Comparison of ENCODE assay signal across 6 fruit fly cellular contexts in the genomic region with DNA sequence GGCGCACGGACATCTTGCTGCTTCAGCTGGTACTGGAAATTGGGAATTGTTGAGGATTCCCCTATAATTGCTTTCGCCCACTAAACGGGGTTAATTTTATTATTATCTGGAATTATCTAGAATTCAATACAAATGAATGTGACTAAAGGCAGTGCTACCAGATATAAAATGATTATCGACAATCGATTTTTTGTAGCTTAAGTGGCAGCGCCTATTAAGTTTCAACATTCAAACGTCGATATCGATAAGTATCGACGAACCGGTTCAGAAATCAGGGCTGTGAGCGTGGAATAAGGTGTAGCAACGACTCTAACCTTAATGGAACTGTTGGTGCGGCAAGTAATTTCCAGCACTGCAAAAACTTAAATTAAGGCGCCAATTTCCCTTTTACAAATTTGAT.
TF ChIP-seq lines count a peak whose summit lies in the region.

A gene (minus strand): TSS at position 165 of the 400 bp plus-strand sequence.

- peak; percentile 34 to 63 for TF ChIP-seq CTCF in S2 (optimal IDR thresholded peaks at IDR 0.05; lab: Kevin White, UChicago)
- TF ChIP-seq CTCF in whole organism, embryonic (GFP tag; optimal IDR thresholded peaks at IDR 0.05; lab: Kevin White, UChicago) = peak; percentile 56

TF ChIP-seq in whole organism, adult, 20 proteins besides CTCF, POLR2A, EP300 and RAD21 (continues in another document):
- TF ChIP-seq pad (GFP tag; optimal IDR thresholded peaks at IDR 0.05; lab: Kevin White, UChicago) (no peak), cic (GFP tag; optimal IDR thresholded peaks at IDR 0.05; lab: Kevin White, UChicago) (peak; percentile 64), CG33017 (tag; optimal IDR thresholded peaks at IDR 0.05; lab: Kevin White, UChicago) (peak; percentile 29), CG14711 (tag; optimal IDR thresholded peaks at IDR 0.05; lab: Kevin White, UChicago) (peak; percentile 1), Hr96 (GFP tag; optimal IDR thresholded peaks at IDR 0.05; lab: Kevin White, UChicago) (no peak), CG5204 (GFP tag; optimal IDR thresholded peaks at IDR 0.05; lab: Kevin White, UChicago) (no peak), kay (GFP tag; lab: Kevin White, UChicago; ENCODE audit: borderline replicate concordance) (no peak), CG7045 (GFP tag; optimal IDR thresholded peaks at IDR 0.05; lab: Kevin White, UChicago) (no peak), Clk (GFP tag; optimal IDR thresholded peaks at IDR 0.05; lab: Kevin White, UChicago) (peak; percentile 41), Mnt (GFP tag; optimal IDR thresholded peaks at IDR 0.05; lab: Kevin White, UChicago) (peak; percentile 66), tj (GFP tag; optimal IDR thresholded peaks at IDR 0.05; lab: Kevin White, UChicago) (no peak), Crg-1 (GFP tag; optimal IDR thresholded peaks at IDR 0.05; lab: Kevin White, UChicago) (peak; percentile 74), CG7101 (tag; optimal IDR thresholded peaks at IDR 0.05; lab: Kevin White, UChicago) (peak; percentile 64), bab1 (GFP tag; optimal IDR thresholded peaks at IDR 0.05; lab: Kevin White, UChicago) (peak; percentile 53), CG1620 (GFP tag; optimal IDR thresholded peaks at IDR 0.05; lab: Kevin White, UChicago) (peak; percentile 76), CG12768 (GFP tag; optimal IDR thresholded peaks at IDR 0.05; lab: Kevin White, UChicago) (peak; percentile 34), ovo (GFP tag; optimal IDR thresholded peaks at IDR 0.05; lab: Kevin White, UChicago) (peak; percentile 21)

TF ChIP-seq in whole organism, embryonic, 481 proteins besides CTCF, POLR2A, EP300 and RAD21 (continues in another document):
- TF ChIP-seq bcd (GFP tag; optimal IDR thresholded peaks at IDR 0.05; lab: Kevin White, UChicago) (peak; percentile 23), Adf1 (GFP tag; IDR thresholded peaks at IDR 0.05; lab: Robert Waterston, UW) (no peak), ssp (GFP tag; IDR thresholded peaks at IDR 0.05; lab: Robert Waterston, UW) (no peak), sug (tag; optimal IDR thresholded peaks at IDR 0.05; lab: Kevin White, UChicago) (peak; percentile 75), CG6254 (GFP tag; optimal IDR thresholded peaks at IDR 0.05; lab: Kevin White, UChicago) (no peak), Sin3A (optimal IDR thresholded peaks at IDR 0.05; lab: Kevin White, UChicago) (peak; percentile 67), otp (GFP tag; IDR thresholded peaks at IDR 0.05; lab: Robert Waterston, UW) (no peak), CG9932 (GFP tag; IDR thresholded peaks at IDR 0.05; lab: Robert Waterston, UW) (peak; percentile 78), CG6791 (GFP tag; IDR thresholded peaks at IDR 0.05; lab: Robert Waterston, UW; ENCODE audit: partially characterized antibody) (peak; percentile 86), HmgD (GFP tag; optimal IDR thresholded peaks at IDR 0.05; lab: Kevin White, UChicago) (peak; percentile 81), al (GFP tag; IDR thresholded peaks at IDR 0.05; lab: Robert Waterston, UW) (no peak), CG3838 (GFP tag; optimal IDR thresholded peaks at IDR 0.05; lab: Kevin White, UChicago) (no peak), Hsf (GFP tag; optimal IDR thresholded peaks at IDR 0.05; lab: Kevin White, UChicago) (peak; percentile 60), so (GFP tag; IDR thresholded peaks at IDR 0.05; lab: Robert Waterston, UW) (0 out of 3 replicates have a peak, but pooled peaks have one; percentile 24), Ets65A (GFP tag; lab: Kevin White, UChicago) (peak; percentile 95), CkIIα-i1 (GFP tag; IDR thresholded peaks at IDR 0.05; lab: Robert Waterston, UW) (no peak), Optix (GFP tag; IDR thresholded peaks at IDR 0.05; lab: Robert Waterston, UW) (no peak), pum (GFP tag; optimal IDR thresholded peaks at IDR 0.05; lab: Kevin White, UChicago) (peak; percentile 12)

TF ChIP-seq in whole organism, prepupa, 60 proteins besides CTCF, POLR2A, EP300 and RAD21:
- TF ChIP-seq dsx (GFP tag; optimal IDR thresholded peaks at IDR 0.05; lab: Kevin White, UChicago; ENCODE audit: poor library complexity, severe bottlenecking) (no peak), topi (GFP tag; optimal IDR thresholded peaks at IDR 0.05; lab: Kevin White, UChicago) (peak; percentile 21), cyc (GFP tag; optimal IDR thresholded peaks at IDR 0.05; lab: Kevin White, UChicago) (peak; percentile 31), CG3032 (tag; optimal IDR thresholded peaks at IDR 0.05; lab: Kevin White, UChicago) (peak; percentile 17)
TF ChIP-seq in whole organism, prepupa: peak in this region for 3.

TF ChIP-seq in whole organism, pupa, 21 proteins besides CTCF, POLR2A, EP300 and RAD21:
- no peak for TF ChIP-seq CG14655 (GFP tag; optimal IDR thresholded peaks at IDR 0.05; lab: Kevin White, UChicago)
- no peak for TF ChIP-seq D1 (tag; optimal IDR thresholded peaks at IDR 0.05; lab: Kevin White, UChicago)
- TF ChIP-seq gl (tag; optimal IDR thresholded peaks at IDR 0.05; lab: Kevin White, UChicago) = no peak
- TF ChIP-seq CG17806 (tag; optimal IDR thresholded peaks at IDR 0.05; lab: Kevin White, UChicago) = no peak
- no peak for TF ChIP-seq CG34367 (tag; optimal IDR thresholded peaks at IDR 0.05; lab: Kevin White, UChicago)
- TF ChIP-seq CG13204 (GFP tag; optimal IDR thresholded peaks at IDR 0.05; lab: Kevin White, UChicago) = no peak
- TF ChIP-seq CG32121 (GFP tag; IDR thresholded peaks at IDR 0.05; lab: Robert Waterston, UW) = 0 out of 2 replicates have a peak, but pooled peaks have one; percentile 11
TF ChIP-seq in whole organism, pupa: peak in this region for 1.

TF ChIP-seq in whole organism, wandering third instar larva, 38 proteins besides CTCF, POLR2A, EP300 and RAD21:
- peak; percentile 39 for TF ChIP-seq ey (GFP tag; optimal IDR thresholded peaks at IDR 0.05; lab: Kevin White, UChicago)
- TF ChIP-seq jim (GFP tag; optimal IDR thresholded peaks at IDR 0.05; lab: Kevin White, UChicago) = no peak
- TF ChIP-seq Hr83 (GFP tag; optimal IDR thresholded peaks at IDR 0.05; lab: Kevin White, UChicago; ENCODE audit: poor library complexity, severe bottlenecking) = no peak
- no peak for TF ChIP-seq N (GFP tag; optimal IDR thresholded peaks at IDR 0.05; lab: Kevin White, UChicago)
- peak; percentile 33 for TF ChIP-seq HLH106 (tag; optimal IDR thresholded peaks at IDR 0.05; lab: Kevin White, UChicago)
- TF ChIP-seq Dfd (GFP tag; optimal IDR thresholded peaks at IDR 0.05; lab: Kevin White, UChicago) = no peak
- TF ChIP-seq pan (optimal IDR thresholded peaks at IDR 0.05; lab: Kevin White, UChicago) = no peak
- TF ChIP-seq lola (GFP tag; optimal IDR thresholded peaks at IDR 0.05; lab: Kevin White, UChicago) = no peak
- no peak for TF ChIP-seq Hr78 (GFP tag; optimal IDR thresholded peaks at IDR 0.05; lab: Kevin White, UChicago)
- TF ChIP-seq fru (GFP tag; optimal IDR thresholded peaks at IDR 0.05; lab: Kevin White, UChicago) = no peak
- TF ChIP-seq psq (GFP tag; optimal IDR thresholded peaks at IDR 0.05; lab: Kevin White, UChicago) = no peak
- no peak for TF ChIP-seq dsf (GFP tag; optimal IDR thresholded peaks at IDR 0.05; lab: Kevin White, UChicago; ENCODE audit: borderline replicate concordance)
- TF ChIP-seq Mio (GFP tag; optimal IDR thresholded peaks at IDR 0.05; lab: Kevin White, UChicago) = no peak
- peak; percentile 36 for TF ChIP-seq OdsH (GFP tag; optimal IDR thresholded peaks at IDR 0.05; lab: Kevin White, UChicago)
- TF ChIP-seq usp (GFP tag; optimal IDR thresholded peaks at IDR 0.05; lab: Kevin White, UChicago) = no peak
- TF ChIP-seq CG9705 (GFP tag; optimal IDR thresholded peaks at IDR 0.05; lab: Kevin White, UChicago) = no peak
- TF ChIP-seq Hnf4 (GFP tag; optimal IDR thresholded peaks at IDR 0.05; lab: Kevin White, UChicago) = no peak
- no peak for TF ChIP-seq CG32264 (GFP tag; optimal IDR thresholded peaks at IDR 0.05; lab: Kevin White, UChicago)
- TF ChIP-seq dmrt93B (GFP tag; optimal IDR thresholded peaks at IDR 0.05; lab: Kevin White, UChicago) = no peak
- TF ChIP-seq GATAd (GFP tag; optimal IDR thresholded peaks at IDR 0.05; lab: Kevin White, UChicago) = no peak
- no peak for TF ChIP-seq sage (GFP tag; optimal IDR thresholded peaks at IDR 0.05; lab: Kevin White, UChicago)
- TF ChIP-seq rgr (GFP tag; optimal IDR thresholded peaks at IDR 0.05; lab: Kevin White, UChicago) = no peak
- TF ChIP-seq tai (GFP tag; optimal IDR thresholded peaks at IDR 0.05; lab: Kevin White, UChicago) = no peak
- no peak for TF ChIP-seq Jra (GFP tag; optimal IDR thresholded peaks at IDR 0.05; lab: Kevin White, UChicago)
- no peak for TF ChIP-seq Dif (GFP tag; optimal IDR thresholded peaks at IDR 0.05; lab: Kevin White, UChicago; ENCODE audit: partially characterized antibody)
- TF ChIP-seq dl (GFP tag; optimal IDR thresholded peaks at IDR 0.05; lab: Kevin White, UChicago; ENCODE audit: insufficient read depth in 1 of 2, partially characterized antibody in 2 of 2) = no peak
- TF ChIP-seq br (GFP tag; optimal IDR thresholded peaks at IDR 0.05; lab: Kevin White, UChicago) = no peak
- peak in 1 of 2 experiments; percentile 45 for TF ChIP-seq foxo (GFP tag; optimal IDR thresholded peaks at IDR 0.05; lab: Kevin White, UChicago)
- TF ChIP-seq Abd-B (GFP tag; optimal IDR thresholded peaks at IDR 0.05; lab: Kevin White, UChicago) = no peak
- no peak for TF ChIP-seq Rel (GFP tag; optimal IDR thresholded peaks at IDR 0.05; lab: Kevin White, UChicago)
- peak; percentile 91 for TF ChIP-seq Rel (tag; optimal IDR thresholded peaks at IDR 0.05; lab: Kevin White, UChicago)
